Fruit fly (Drosophila melanogaster) whole organism: Measurements from ENCODE around the gene anox.

ENCODE experiments used
- CG8478 ChIP-seq: fragments of >200 bp; optimal IDR thresholded peaks from 2 replicates; lab custom pipeline; 2018; ENCODE audit warnings: inconsistent platforms
- Dll ChIP-seq: fragments of >200 bp; optimal IDR thresholded peaks from 2 replicates; lab custom pipeline; 2017
- EcR ChIP-seq, 2 experiments: fragments of >200 bp; optimal IDR thresholded peaks; 2 replicates each; lab custom pipeline; 2017; ENCODE audit warnings: missing biosample characterization in 2 of 2, missing genetic modification characterization in 2 of 2, missing genetic modification reagents in 2 of 2
- pan ChIP-seq: fragments of >200 bp; optimal IDR thresholded peaks from 2 replicates; lab custom pipeline; 2017
- usp ChIP-seq: fragments of >200 bp; optimal IDR thresholded peaks from 2 replicates; lab custom pipeline; 2017; ENCODE audit warnings: missing biosample characterization, missing genetic modification characterization, mixed read lengths

DNA sequence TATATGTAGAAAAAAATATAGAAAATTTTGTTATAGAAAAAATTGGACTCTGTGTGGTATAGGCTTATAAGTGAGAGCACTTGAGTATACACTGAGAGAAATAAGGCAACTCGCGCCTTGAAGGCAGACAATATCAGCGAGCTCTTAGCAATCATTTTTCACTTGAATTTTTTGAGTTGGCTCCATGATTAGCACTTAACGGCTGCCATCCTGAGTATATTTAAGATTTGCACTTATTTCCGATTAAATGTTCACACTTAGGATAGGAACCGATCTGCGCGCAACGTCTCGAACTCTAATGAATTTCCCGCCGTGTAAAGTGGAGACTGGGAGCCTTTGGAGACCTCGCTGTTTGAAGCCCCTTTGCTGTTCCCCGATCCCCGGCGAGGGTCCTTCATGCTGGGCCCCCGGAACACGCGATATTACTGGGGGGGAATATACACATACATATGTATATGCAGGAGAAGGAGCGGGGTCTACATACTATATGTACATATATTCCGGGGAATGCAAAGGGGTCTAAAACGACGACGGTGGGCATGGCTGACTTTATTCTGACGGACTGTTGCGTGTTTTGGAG, 39.7 kb downstream of the anox start:
- TF ChIP-seq pan (lab: Kevin White, UChicago) (no peak), CG8478 (lab: Kevin White, UChicago) (no peak), usp (no peak), Dll (lab: Kevin White, UChicago) (no peak), EcR (GFP tag; optimal IDR thresholded peaks at IDR 0.05; lab: Kevin White, UChicago) (no peak)
